Worm (Caenorhabditis elegans): ENCODE results near the gene F29A7.8.

F29A7.8 gene

ce11 chrII:2757954-2758353, at the start of gene F29A7.8:
Gene F29A7.8 (minus strand): TSS chrII:2758054.
- TF ChIP-seq crh-2 (tag; optimal IDR thresholded peaks at IDR 0.05) (no peak), nhr-23 (tag; optimal IDR thresholded peaks at IDR 0.05) (no peak), gmeb-1 (tag; optimal IDR thresholded peaks at IDR 0.05) (no peak), sma-3 (GFP tag; optimal IDR thresholded peaks at IDR 0.05) (no peak), peb-1 (tag; optimal IDR thresholded peaks at IDR 0.05) (no peak), elt-3 (tag; optimal IDR thresholded peaks at IDR 0.05) (no peak), unc-62 (GFP tag; optimal IDR thresholded peaks at IDR 0.05) (no peak), unc-55 (GFP tag; optimal IDR thresholded peaks at IDR 0.05) (no peak), ztf-11 (tag; optimal IDR thresholded peaks at IDR 0.05) (no peak), mab-5 (tag; optimal IDR thresholded peaks at IDR 0.05) (no peak), skn-1 (tag; optimal IDR thresholded peaks at IDR 0.05) (no peak), C34F6.9 (tag; optimal IDR thresholded peaks at IDR 0.05) (no peak), fos-1 (tag; optimal IDR thresholded peaks at IDR 0.05) (no peak), blmp-1 (tag; optimal IDR thresholded peaks at IDR 0.05; ENCODE audit: insufficient read depth) (no peak), snpc-4 (tag; optimal IDR thresholded peaks at IDR 0.05) (no peak), ztf-1 (GFP tag; conservative IDR thresholded peaks at IDR 0.05) (no peak), nhr-6 (tag; optimal IDR thresholded peaks at IDR 0.05) (no peak)

- no peak for TF ChIP-seq lin-11 (tag; optimal IDR thresholded peaks at IDR 0.05)
- TF ChIP-seq crh-2 (tag; optimal IDR thresholded peaks at IDR 0.05) = no peak
- TF ChIP-seq ZK546.5 (tag; optimal IDR thresholded peaks at IDR 0.05) = no peak
- no peak for TF ChIP-seq nhr-129 (tag; optimal IDR thresholded peaks at IDR 0.05)
- TF ChIP-seq unc-55 (GFP tag; optimal IDR thresholded peaks at IDR 0.05) = no peak
- no peak for TF ChIP-seq R02D3.7 (tag; optimal IDR thresholded peaks at IDR 0.05)
- TF ChIP-seq peb-1 (tag; optimal IDR thresholded peaks at IDR 0.05) = no peak
- no peak for TF ChIP-seq nhr-10 (tag; optimal IDR thresholded peaks at IDR 0.05)
- no peak for TF ChIP-seq nhr-21 (tag; optimal IDR thresholded peaks at IDR 0.05)
- TF ChIP-seq zag-1 (tag; optimal IDR thresholded peaks at IDR 0.05) = no peak
These were observed 47.7 kb upstream of the F29A7.8 start for ce11 chrII:2805566-2805965.

- TF ChIP-seq peb-1 (tag; optimal IDR thresholded peaks at IDR 0.05) (no peak), F13H6.1 (tag; optimal IDR thresholded peaks at IDR 0.05) (no peak), skn-1 (tag; optimal IDR thresholded peaks at IDR 0.05) (no peak), lin-11 (tag; optimal IDR thresholded peaks at IDR 0.05) (no peak), nhr-129 (tag; optimal IDR thresholded peaks at IDR 0.05) (peak; percentile 21), unc-55 (GFP tag; optimal IDR thresholded peaks at IDR 0.05) (no peak), R02D3.7 (tag; optimal IDR thresholded peaks at IDR 0.05) (no peak), nhr-25 (tag; optimal IDR thresholded peaks at IDR 0.05) (peak; percentile 56)
These were observed 47.1 kb upstream of the F29A7.8 start for ce11 chrII:2804949-2805348.

ce11 chrII:2804245-2804644, 46.4 kb upstream of the F29A7.8 start:
- TF ChIP-seq zag-1 (tag; optimal IDR thresholded peaks at IDR 0.05) (no peak), elt-1 (tag; optimal IDR thresholded peaks at IDR 0.05) (no peak), unc-39 (tag; optimal IDR thresholded peaks at IDR 0.05) (no peak), C34F6.9 (tag; optimal IDR thresholded peaks at IDR 0.05) (peak; percentile 53), F13H6.1 (tag; optimal IDR thresholded peaks at IDR 0.05) (peak; percentile 38), unc-62 (GFP tag; optimal IDR thresholded peaks at IDR 0.05) (no peak), nhr-12 (tag; optimal IDR thresholded peaks at IDR 0.05) (no peak), R02D3.7 (tag; optimal IDR thresholded peaks at IDR 0.05) (no peak), mab-5 (tag; optimal IDR thresholded peaks at IDR 0.05) (no peak), lin-39 (tag; optimal IDR thresholded peaks at IDR 0.05) (no peak), unc-55 (GFP tag; optimal IDR thresholded peaks at IDR 0.05) (peak; percentile 78), lsy-2 (tag; optimal IDR thresholded peaks at IDR 0.05) (peak in 1 of 2 experiments; percentile 65), lin-13 (GFP tag; optimal IDR thresholded peaks at IDR 0.05) (peak; percentile 13), gmeb-1 (tag; optimal IDR thresholded peaks at IDR 0.05) (no peak), ztf-11 (tag; optimal IDR thresholded peaks at IDR 0.05) (no peak), nhr-11 (tag; optimal IDR thresholded peaks at IDR 0.05) (no peak), ama-1 (optimal IDR thresholded peaks at IDR 0.05) (no peak), blmp-1 (tag; optimal IDR thresholded peaks at IDR 0.05; ENCODE audit: insufficient read depth) (peak; percentile 12), elt-3 (tag; optimal IDR thresholded peaks at IDR 0.05) (no peak), ceh-82 (tag; optimal IDR thresholded peaks at IDR 0.05) (no peak), nhr-21 (tag; optimal IDR thresholded peaks at IDR 0.05) (no peak), nhr-237 (tag; optimal IDR thresholded peaks at IDR 0.05) (no peak), ztf-1 (GFP tag; conservative IDR thresholded peaks at IDR 0.05) (no peak), ztf-4 (tag; optimal IDR thresholded peaks at IDR 0.05) (no peak), snpc-4 (tag; optimal IDR thresholded peaks at IDR 0.05) (no peak), skn-1 (tag; optimal IDR thresholded peaks at IDR 0.05) (no peak), nhr-6 (tag; optimal IDR thresholded peaks at IDR 0.05) (no peak), nhr-25 (tag; optimal IDR thresholded peaks at IDR 0.05) (no peak), peb-1 (tag; optimal IDR thresholded peaks at IDR 0.05) (no peak), aly-2 (tag; optimal IDR thresholded peaks at IDR 0.05) (no peak), ZK546.5 (tag; optimal IDR thresholded peaks at IDR 0.05) (no peak), nhr-10 (tag; optimal IDR thresholded peaks at IDR 0.05) (no peak), mbf-1 (tag; optimal IDR thresholded peaks at IDR 0.05) (no peak), crh-2 (tag; optimal IDR thresholded peaks at IDR 0.05) (no peak), mdl-1 (tag; optimal IDR thresholded peaks at IDR 0.05) (peak in 1 of 2 experiments; percentile 72), fos-1 (tag; optimal IDR thresholded peaks at IDR 0.05) (no peak), sem-4 (tag; optimal IDR thresholded peaks at IDR 0.05) (no peak), nhr-23 (tag; optimal IDR thresholded peaks at IDR 0.05) (no peak), dmd-4 (tag; optimal IDR thresholded peaks at IDR 0.05) (no peak), egl-27 (tag; optimal IDR thresholded peaks at IDR 0.05) (no peak), ceh-16 (tag; optimal IDR thresholded peaks at IDR 0.05) (no peak)
